Fruit fly (Drosophila melanogaster) whole organism, embryonic: ENCODE results near the gene Ing3.

Experiments used
- Adf1 ChIP-seq: fragments of 200-800 bp; sonication (Bioruptor generic); IDR thresholded peaks from 2 replicates; pipeline ENCODE4 v1.3.6; 2022; ENCODE audit warnings: missing biosample characterization, missing genetic modification characterization
- Bdp1 ChIP-seq: fragments of 200-800 bp; sonication (Bioruptor generic); optimal IDR thresholded peaks from 3 replicates; lab custom pipeline; 2016; ENCODE audit warnings: missing biosample characterization, missing genetic modification characterization
- BtbVII ChIP-seq: fragments of 200-800 bp; sonication (Bioruptor generic); optimal IDR thresholded peaks from 3 replicates; lab custom pipeline; 2017; ENCODE audit warnings: missing biosample characterization, mild to moderate bottlenecking, missing genetic modification characterization
- CG12071 ChIP-seq: fragments of 200-800 bp; sonication (Bioruptor generic); optimal IDR thresholded peaks from 3 replicates; lab custom pipeline; 2018; ENCODE audit warnings: missing biosample characterization, mild to moderate bottlenecking, missing genetic modification characterization
- CG12236 ChIP-seq: fragments of 200-800 bp; sonication (Bioruptor generic); optimal IDR thresholded peaks from 2 replicates; lab custom pipeline; 2016; ENCODE audit warnings: missing biosample characterization, missing genetic modification characterization
- CG17328 ChIP-seq: fragments of 200-800 bp; sonication (Bioruptor generic); IDR thresholded peaks from 2 replicates; pipeline ENCODE4 v1.3.6; 2022; ENCODE audit warnings: missing biosample characterization, missing genetic modification characterization
- CG18262 ChIP-seq: fragments of 200-800 bp; optimal IDR thresholded peaks from 3 replicates; lab custom pipeline; 2019; ENCODE audit warnings: missing biosample characterization, mild to moderate bottlenecking, missing genetic modification characterization, moderate library complexity
- CG4730 ChIP-seq: fragments of 200-800 bp; sonication (Bioruptor generic); IDR thresholded peaks from 2 replicates; pipeline ENCODE4 v1.3.6; 2022; ENCODE audit warnings: missing biosample characterization, missing genetic modification characterization
- CG6683 ChIP-seq: fragments of 200-800 bp; sonication (Bioruptor generic); optimal IDR thresholded peaks from 2 replicates; lab custom pipeline; 2017; ENCODE audit warnings: missing biosample characterization, mild to moderate bottlenecking, missing genetic modification characterization, missing genetic modification reagents
- CG6765 ChIP-seq: fragments of 200-800 bp; sonication (Bioruptor generic); optimal IDR thresholded peaks from 3 replicates; lab custom pipeline; 2017; ENCODE audit warnings: missing biosample characterization, mild to moderate bottlenecking, missing genetic modification characterization
- CG7963 ChIP-seq: fragments of 200-800 bp; sonication (Bioruptor generic); IDR thresholded peaks from 3 replicates; pipeline ENCODE4 v1.3.6; 2022; ENCODE audit warnings: missing biosample characterization, missing genetic modification characterization; ENCODE audit not compliant: partially characterized antibody
- Chrac-16 ChIP-seq: fragments of 200-800 bp; sonication (Bioruptor generic); optimal IDR thresholded peaks from 3 replicates; lab custom pipeline; 2016; ENCODE audit warnings: missing biosample characterization, missing genetic modification characterization
- CkIIα-i1 ChIP-seq: fragments of 200-800 bp; sonication (Bioruptor generic); IDR thresholded peaks from 2 replicates; pipeline ENCODE4 v1.3.6; 2022; ENCODE audit warnings: missing biosample characterization, missing genetic modification characterization
- D19A ChIP-seq: fragments of 200-800 bp; optimal IDR thresholded peaks from 3 replicates; lab custom pipeline; 2019; ENCODE audit warnings: missing biosample characterization, mild to moderate bottlenecking, missing genetic modification characterization, moderate library complexity
- Deaf1 ChIP-seq: fragments of 200-800 bp; optimal IDR thresholded peaks from 3 replicates; lab custom pipeline; 2019; ENCODE audit warnings: missing biosample characterization, mild to moderate bottlenecking, missing genetic modification characterization, moderate library complexity
- Doc3 ChIP-seq: fragments of 200-800 bp; sonication (Bioruptor generic); IDR thresholded peaks from 3 replicates; pipeline ENCODE4 v1.3.6; 2022; ENCODE audit warnings: missing biosample characterization, missing genetic modification characterization; ENCODE audit not compliant: partially characterized antibody
- E2f1 ChIP-seq: fragments of 200-800 bp; sonication (Bioruptor generic); IDR thresholded peaks from 2 replicates; pipeline ENCODE4 v1.3.6; 2022; ENCODE audit warnings: missing biosample characterization, missing genetic modification characterization
- Elba2 ChIP-seq: fragments of 200-800 bp; sonication (Bioruptor generic); optimal IDR thresholded peaks from 3 replicates; lab custom pipeline; 2016; ENCODE audit warnings: missing biosample characterization, missing genetic modification characterization
- HLH3B ChIP-seq: fragments of 200-800 bp; sonication (Bioruptor generic); IDR thresholded peaks from 2 replicates; pipeline ENCODE4 v1.3.6; 2022; ENCODE audit warnings: missing biosample characterization, missing genetic modification characterization
- Hand ChIP-seq: fragments of 200-800 bp; sonication (Bioruptor generic); optimal IDR thresholded peaks from 2 replicates; lab custom pipeline; 2017; ENCODE audit warnings: mild to moderate bottlenecking, missing biosample characterization, missing genetic modification reagents, missing genetic modification characterization
- MESR4 ChIP-seq: fragments of 200-800 bp; sonication (Bioruptor generic); optimal IDR thresholded peaks from 2 replicates; lab custom pipeline; 2018; ENCODE audit warnings: missing biosample characterization, mild to moderate bottlenecking, missing genetic modification characterization, moderate library complexity
- Mes4 ChIP-seq: fragments of 200-800 bp; sonication (Bioruptor generic); optimal IDR thresholded peaks from 2 replicates; lab custom pipeline; 2016; ENCODE audit warnings: missing biosample characterization, missing genetic modification characterization
- NC2β ChIP-seq: fragments of 200-800 bp; sonication (Bioruptor generic); optimal IDR thresholded peaks from 2 replicates; lab custom pipeline; 2016; ENCODE audit warnings: missing biosample characterization, missing genetic modification characterization
- Six4 ChIP-seq: fragments of 200-800 bp; sonication (Bioruptor generic); optimal IDR thresholded peaks from 2 replicates; lab custom pipeline; 2016; ENCODE audit warnings: missing biosample characterization, missing genetic modification characterization
- TFAM ChIP-seq: fragments of 200-800 bp; sonication (Bioruptor generic); optimal IDR thresholded peaks from 2 replicates; lab custom pipeline; 2017; ENCODE audit warnings: missing biosample characterization, missing genetic modification characterization, inconsistent platforms
- bigmax ChIP-seq: fragments of 200-800 bp; sonication (Bioruptor generic); optimal IDR thresholded peaks from 2 replicates; lab custom pipeline; 2018; ENCODE audit warnings: missing biosample characterization, mild to moderate bottlenecking, missing genetic modification characterization
- br ChIP-seq: fragments of >200 bp; optimal IDR thresholded peaks from 2 replicates; lab custom pipeline; 2017
- btn ChIP-seq: fragments of 200-800 bp; sonication (Bioruptor generic); optimal IDR thresholded peaks from 2 replicates; lab custom pipeline; 2016; ENCODE audit warnings: missing biosample characterization, missing genetic modification characterization
- chn ChIP-seq: fragments of 200-800 bp; sonication (Bioruptor generic); optimal IDR thresholded peaks from 2 replicates; lab custom pipeline; 2016; ENCODE audit warnings: missing biosample characterization, missing genetic modification characterization
- danr ChIP-seq: fragments of 200-800 bp; sonication (Bioruptor generic); IDR thresholded peaks from 2 replicates; pipeline ENCODE4 v1.3.6; 2022; ENCODE audit warnings: missing biosample characterization, missing genetic modification characterization
- dimm ChIP-seq: fragments of 200-800 bp; sonication (Bioruptor generic); IDR thresholded peaks from 2 replicates; pipeline ENCODE4 v1.3.6; 2022; ENCODE audit warnings: missing biosample characterization, missing genetic modification characterization
- dmrt99B ChIP-seq: fragments of 200-800 bp; sonication (Bioruptor generic); optimal IDR thresholded peaks from 2 replicates; lab custom pipeline; 2018; ENCODE audit warnings: missing biosample characterization, mild to moderate bottlenecking, missing genetic modification characterization, moderate library complexity
- en ChIP-seq: fragments of 200-800 bp; sonication (Bioruptor generic); optimal IDR thresholded peaks from 2 replicates; lab custom pipeline; 2016; ENCODE audit warnings: missing biosample characterization, missing genetic modification characterization
- gsb ChIP-seq: fragments of 200-800 bp; sonication (Bioruptor generic); IDR thresholded peaks from 2 replicates; pipeline ENCODE4 v1.3.6; 2022; ENCODE audit warnings: missing biosample characterization, missing genetic modification characterization
- ham ChIP-seq: fragments of 200-800 bp; sonication (Bioruptor generic); IDR thresholded peaks from 2 replicates; pipeline ENCODE4 v1.3.6; 2022; ENCODE audit warnings: missing biosample characterization, missing genetic modification characterization
- hth ChIP-seq: fragments of >200 bp; optimal IDR thresholded peaks from 2 replicates; lab custom pipeline; 2017; ENCODE audit warnings: inconsistent platforms
- ind ChIP-seq: fragments of 200-800 bp; sonication (Bioruptor generic); optimal IDR thresholded peaks from 3 replicates; lab custom pipeline; 2016; ENCODE audit warnings: missing biosample characterization, missing genetic modification characterization
- jing ChIP-seq: fragments of 200-800 bp; sonication (Bioruptor generic); optimal IDR thresholded peaks from 2 replicates; lab custom pipeline; 2018; ENCODE audit warnings: missing biosample characterization, mild to moderate bottlenecking, missing genetic modification characterization
- lov ChIP-seq, 2 experiments: fragments of 200-800 bp in 1 of 2; fragments of >200 bp in 1 of 2; sonication (Bioruptor generic) in 1 of 2; IDR thresholded peaks in 1 of 2; optimal IDR thresholded peaks in 1 of 2; 2 replicates in 1 of 2; 3 replicates in 1 of 2; pipeline versions ENCODE4 v1.3.6 to Lab custom; 2017 to 2022; ENCODE audit warnings: missing biosample characterization in 1 of 2, missing genetic modification characterization in 1 of 2
- onecut ChIP-seq: fragments of 200-800 bp; sonication (Bioruptor generic); IDR thresholded peaks from 2 replicates; pipeline ENCODE4 v1.3.6; 2022; ENCODE audit warnings: missing biosample characterization, missing genetic modification characterization
- pan ChIP-seq, 4 experiments: fragments of >200 bp in 3 of 4; fragments of 200-800 bp in 1 of 4; sonication (Bioruptor generic) in 1 of 4; optimal IDR thresholded peaks in 3 of 4; IDR thresholded peaks in 1 of 4; 2 replicates each; pipeline versions ENCODE4 v1.3.6 to Lab custom; 2017 to 2022; ENCODE audit warnings: missing biosample characterization in 2 of 4, missing genetic modification characterization in 2 of 4, mixed read lengths in 1 of 4
- rib ChIP-seq: fragments of 200-800 bp; sonication (Bioruptor generic); IDR thresholded peaks from 2 replicates; pipeline ENCODE4 v1.3.6; 2022; ENCODE audit warnings: missing biosample characterization, missing genetic modification characterization
- schlank ChIP-seq: fragments of 200-800 bp; sonication (Bioruptor generic); optimal IDR thresholded peaks from 2 replicates; lab custom pipeline; 2018; ENCODE audit warnings: missing biosample characterization, mild to moderate bottlenecking, missing genetic modification characterization
- scrt ChIP-seq: fragments of 200-800 bp; sonication (Bioruptor generic); optimal IDR thresholded peaks from 2 replicates; lab custom pipeline; 2018; ENCODE audit warnings: missing biosample characterization, mild to moderate bottlenecking, missing genetic modification characterization, moderate library complexity
- sd ChIP-seq: fragments of 200-800 bp; sonication (Bioruptor generic); optimal IDR thresholded peaks from 3 replicates; lab custom pipeline; 2018; ENCODE audit warnings: missing biosample characterization, mild to moderate bottlenecking, missing genetic modification characterization, moderate library complexity
- sens ChIP-seq: fragments of 200-800 bp; sonication (Bioruptor generic); peaks from one replicate; lab custom pipeline; 2016; ENCODE audit warnings: missing biosample characterization, missing genetic modification characterization
- seq ChIP-seq: fragments of 200-800 bp; sonication (Bioruptor generic); IDR thresholded peaks from 2 replicates; pipeline ENCODE4 v1.3.6; 2022; ENCODE audit warnings: missing biosample characterization, missing genetic modification characterization
- sna ChIP-seq: fragments of 200-800 bp; sonication (Bioruptor generic); IDR thresholded peaks from 2 replicates; pipeline ENCODE4 v1.3.6; 2022; ENCODE audit warnings: missing biosample characterization, missing genetic modification characterization; ENCODE audit not compliant: partially characterized antibody
- ttk ChIP-seq: fragments of 200-800 bp; sonication (Bioruptor generic); IDR thresholded peaks from 2 replicates; pipeline ENCODE4 v2.1.2; 2022; ENCODE audit warnings: missing biosample characterization, missing genetic modification characterization
- tup ChIP-seq: fragments of 200-800 bp; sonication (Bioruptor generic); optimal IDR thresholded peaks from 2 replicates; lab custom pipeline; 2016; ENCODE audit warnings: missing biosample characterization, mild to moderate bottlenecking, missing genetic modification characterization, moderate library complexity
- usp ChIP-seq: fragments of >200 bp; optimal IDR thresholded peaks from 2 replicates; lab custom pipeline; 2017; ENCODE audit warnings: missing biosample characterization, missing genetic modification characterization

Gene Ing3

DNA sequence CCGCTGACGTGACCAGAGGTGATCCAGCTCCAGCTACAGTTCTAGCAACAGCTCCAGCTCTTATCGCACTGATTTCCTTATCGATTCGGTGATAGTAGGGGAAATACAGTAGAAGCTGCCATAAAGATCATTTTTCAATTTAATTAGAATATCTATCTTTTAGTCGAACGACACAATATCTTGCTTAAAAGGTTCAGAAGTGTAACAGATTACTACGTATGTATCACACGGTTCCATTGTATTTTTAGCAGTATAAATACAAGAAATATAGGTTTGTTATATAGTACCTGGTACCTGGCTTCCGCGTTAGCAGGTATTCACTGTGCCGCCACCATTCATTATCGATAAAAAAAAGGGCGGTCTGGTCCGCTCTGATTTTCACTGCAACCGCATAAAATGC, 8.0 kb downstream of the Ing3 start:
- TF ChIP-seq onecut (GFP tag; lab: Robert Waterston, UW): peak; percentile 67
- TF ChIP-seq lov (optimal IDR thresholded peaks at IDR 0.05; lab: Kevin White, UChicago): no peak
- TF ChIP-seq lov (GFP tag; IDR thresholded peaks at IDR 0.05; lab: Robert Waterston, UW): 0 out of 3 replicates have a peak, but pooled peaks have one; percentile 14
- peak; percentile 58 for TF ChIP-seq Deaf1 (tag; lab: Kevin White, UChicago)
- TF ChIP-seq Chrac-16: peak; percentile 77
- peak; percentile 55 for TF ChIP-seq Hand (GFP tag; lab: Kevin White, UChicago)
- peak; percentile 67 for TF ChIP-seq NC2β (GFP tag; lab: Kevin White, UChicago)
- no peak for TF ChIP-seq CG12236 (GFP tag; lab: Kevin White, UChicago)
- TF ChIP-seq ind (GFP tag; lab: Kevin White, UChicago): peak; percentile 86
- TF ChIP-seq jing (GFP tag; lab: Kevin White, UChicago): peak; percentile 64
- peak; percentile 67 for TF ChIP-seq CG6683 (GFP tag; lab: Kevin White, UChicago)
- TF ChIP-seq sna (GFP tag; lab: Robert Waterston, UW): no peak
- TF ChIP-seq CG12071 (GFP tag; lab: Kevin White, UChicago): peak; percentile 86
- no peak for TF ChIP-seq usp
- peak; percentile 20 for TF ChIP-seq MESR4
- TF ChIP-seq danr (GFP tag; lab: Robert Waterston, UW): peak; percentile 37; the same call in 1 of the 2 replicates
- TF ChIP-seq ham (GFP tag; lab: Robert Waterston, UW): no peak
- peak; percentile 46 for TF ChIP-seq en
- peak; percentile 60; the same call in 1 of the 2 replicates for TF ChIP-seq rib
- TF ChIP-seq sens (GFP tag; lab: Kevin White, UChicago): peak; percentile 96
- TF ChIP-seq pan (optimal IDR thresholded peaks at IDR 0.05; lab: Kevin White, UChicago): no peak
- peak in 1 of 2 experiments; percentile 84 for TF ChIP-seq pan (GFP tag; optimal IDR thresholded peaks at IDR 0.05 in 1 of 2, IDR thresholded peaks at IDR 0.05 in 1 of 2)
- peak; percentile 52 for TF ChIP-seq CG6765 (GFP tag; lab: Kevin White, UChicago)
- no peak for TF ChIP-seq Elba2 (GFP tag; lab: Kevin White, UChicago)
- TF ChIP-seq Six4 (GFP tag; lab: Kevin White, UChicago): peak; percentile 76
- peak; percentile 75 for TF ChIP-seq chn (GFP tag; lab: Kevin White, UChicago)
- peak; percentile 48 for TF ChIP-seq CG4730 (GFP tag; lab: Robert Waterston, UW)
- peak; percentile 83 for TF ChIP-seq dmrt99B (tag; lab: Kevin White, UChicago)
- no peak for TF ChIP-seq Doc3 (GFP tag; lab: Robert Waterston, UW)
- TF ChIP-seq br (lab: Kevin White, UChicago): no peak
- TF ChIP-seq HLH3B (GFP tag; lab: Robert Waterston, UW): peak; percentile 80
- TF ChIP-seq CG7963: no peak
- TF ChIP-seq btn (GFP tag; lab: Kevin White, UChicago): peak; percentile 58
- peak; percentile 66 for TF ChIP-seq Bdp1 (GFP tag; lab: Kevin White, UChicago)
- TF ChIP-seq Adf1 (GFP tag; lab: Robert Waterston, UW): 0 out of 2 replicates have a peak, but pooled peaks have one; percentile 19
- peak; percentile 33 for TF ChIP-seq TFAM
- TF ChIP-seq ttk (GFP tag; lab: Robert Waterston, UW): peak; percentile 66
- peak; percentile 68 for TF ChIP-seq Mes4
- TF ChIP-seq bigmax (GFP tag; lab: Kevin White, UChicago): no peak
- no peak for TF ChIP-seq dimm (GFP tag; lab: Robert Waterston, UW)
- TF ChIP-seq BtbVII (GFP tag; lab: Kevin White, UChicago): peak; percentile 85
- peak; percentile 45 for TF ChIP-seq tup (GFP tag; lab: Kevin White, UChicago)
- peak; percentile 66; the same call in 1 of the 2 replicates for TF ChIP-seq CG17328 (GFP tag; lab: Robert Waterston, UW)
- TF ChIP-seq CG18262 (tag; lab: Kevin White, UChicago): peak; percentile 82
- TF ChIP-seq sd (tag; lab: Kevin White, UChicago): no peak
- peak; percentile 61 for TF ChIP-seq gsb
- TF ChIP-seq hth (lab: Kevin White, UChicago): no peak
- peak; percentile 65 for TF ChIP-seq schlank (tag; lab: Kevin White, UChicago)
- TF ChIP-seq seq (GFP tag; lab: Robert Waterston, UW): peak; percentile 72
- peak; percentile 79 for TF ChIP-seq D19A (tag; lab: Kevin White, UChicago)
- TF ChIP-seq CkIIα-i1 (GFP tag; lab: Robert Waterston, UW): no peak
- peak; percentile 69 for TF ChIP-seq scrt (GFP tag; lab: Kevin White, UChicago)
- TF ChIP-seq E2f1 (GFP tag; lab: Robert Waterston, UW): peak; percentile 69
